Fruit fly (Drosophila melanogaster): ENCODE results near the gene Ctu2.

Ctu2 gene

DNA sequence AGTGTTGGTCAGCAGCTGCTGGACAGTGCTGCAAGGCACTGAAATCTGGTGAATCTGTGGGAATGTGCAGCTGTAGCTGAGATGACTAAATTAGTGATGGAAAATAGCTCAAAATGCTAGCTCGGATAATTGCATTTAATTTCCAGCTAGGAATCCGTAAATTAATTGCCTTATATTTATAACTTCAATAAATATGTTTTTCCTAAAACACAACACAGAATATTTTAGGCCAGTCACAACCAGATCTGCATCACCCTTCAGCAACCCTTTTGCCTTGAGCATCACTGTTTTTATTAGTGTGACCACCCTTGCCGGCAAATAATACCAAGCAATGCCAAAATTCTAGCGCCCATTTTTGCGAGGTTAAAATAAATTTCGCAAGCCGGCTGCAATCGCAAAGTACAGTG lies 48.3 kb downstream of the Ctu2 start, which contains the start of gene Hs2st:
TSS of gene Hs2st (minus strand) at position 17 of the 407 bp plus-strand sequence.
- TF ChIP-seq Mnt (GFP tag; optimal IDR thresholded peaks at IDR 0.05) (peak; percentile 91), CG7101 (tag; optimal IDR thresholded peaks at IDR 0.05) (peak; percentile 92), CG7045 (GFP tag; optimal IDR thresholded peaks at IDR 0.05) (peak; percentile 90), ovo (GFP tag; optimal IDR thresholded peaks at IDR 0.05) (peak; percentile 92), CG1620 (GFP tag; optimal IDR thresholded peaks at IDR 0.05) (peak; percentile 98), pad (GFP tag; optimal IDR thresholded peaks at IDR 0.05) (peak; percentile 88), cnc (optimal IDR thresholded peaks at IDR 0.05) (no peak), CG33017 (tag; optimal IDR thresholded peaks at IDR 0.05) (peak; percentile 85), CG11617 (GFP tag; optimal IDR thresholded peaks at IDR 0.05) (peak; percentile 95), tj (GFP tag; optimal IDR thresholded peaks at IDR 0.05) (peak; percentile 94), cic (GFP tag; optimal IDR thresholded peaks at IDR 0.05) (peak; percentile 79), kay (GFP tag; ENCODE audit: borderline replicate concordance) (no peak), Crg-1 (GFP tag; optimal IDR thresholded peaks at IDR 0.05) (peak; percentile 98), bab1 (GFP tag; optimal IDR thresholded peaks at IDR 0.05) (peak; percentile 91), toe (GFP tag; optimal IDR thresholded peaks at IDR 0.05) (peak; percentile 98), CG12768 (GFP tag; optimal IDR thresholded peaks at IDR 0.05) (peak; percentile 95), Clk (GFP tag; optimal IDR thresholded peaks at IDR 0.05) (peak; percentile 96), Hr96 (GFP tag; optimal IDR thresholded peaks at IDR 0.05) (peak; percentile 96), CG5204 (GFP tag; optimal IDR thresholded peaks at IDR 0.05) (peak; percentile 96), CG14711 (tag; optimal IDR thresholded peaks at IDR 0.05) (peak; percentile 96)

DNA sequence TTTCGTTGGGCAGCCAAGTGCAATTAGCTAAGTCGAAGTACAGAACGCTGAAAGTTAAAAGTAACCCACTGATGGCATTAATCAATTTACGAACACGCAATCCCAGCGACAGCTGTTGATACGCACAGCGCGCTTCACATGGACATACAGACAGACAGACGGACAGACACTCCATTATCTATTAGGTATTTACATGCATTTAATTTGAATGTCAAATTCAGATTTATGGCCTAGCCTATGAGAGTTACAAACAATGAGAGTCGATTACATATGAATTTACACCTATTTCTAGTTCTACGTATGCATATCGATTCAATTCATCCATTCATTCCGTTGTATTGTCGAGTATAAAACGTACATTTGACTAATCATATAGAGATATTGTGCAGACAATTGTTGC lies 50.4 kb downstream of the Ctu2 start, which contains the start of gene CG10237:
TSS of gene CG10237 (minus strand) at position 101 of the 400 bp plus-strand sequence.
- TF ChIP-seq Mnt (GFP tag; optimal IDR thresholded peaks at IDR 0.05) (no peak), CG12768 (GFP tag; optimal IDR thresholded peaks at IDR 0.05) (peak; percentile 60)

DNA sequence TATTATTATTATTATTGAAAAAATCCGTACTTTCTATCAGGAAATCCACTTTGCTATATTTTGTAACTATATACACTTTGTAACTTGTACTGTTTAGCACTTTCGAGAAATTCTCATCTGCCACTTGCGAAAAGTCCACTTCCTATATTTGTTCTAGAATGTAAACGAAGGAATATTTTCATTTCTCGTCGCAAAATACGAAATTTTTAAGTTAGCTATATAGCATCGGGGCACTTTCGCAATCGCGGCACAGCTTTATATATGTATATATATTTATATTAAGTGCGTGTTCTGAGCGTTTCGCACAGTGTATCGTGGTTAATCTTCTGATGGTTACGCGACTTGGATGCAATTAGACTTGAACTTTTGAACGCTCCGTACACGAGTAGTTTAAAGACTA lies 51.3 kb downstream of the Ctu2 start, which contains the start of gene RanGAP:
TSS of gene RanGAP (plus strand) at position 169 of the 400 bp plus-strand sequence.
- TF ChIP-seq cnc (optimal IDR thresholded peaks at IDR 0.05) (no peak), CG12768 (GFP tag; optimal IDR thresholded peaks at IDR 0.05) (no peak), Crg-1 (GFP tag; optimal IDR thresholded peaks at IDR 0.05) (no peak), kay (GFP tag; ENCODE audit: borderline replicate concordance) (peak; percentile 49), CG33017 (tag; optimal IDR thresholded peaks at IDR 0.05) (no peak), CG7045 (GFP tag; optimal IDR thresholded peaks at IDR 0.05) (peak; percentile 10), ovo (GFP tag; optimal IDR thresholded peaks at IDR 0.05) (no peak), cic (GFP tag; optimal IDR thresholded peaks at IDR 0.05) (no peak), pad (GFP tag; optimal IDR thresholded peaks at IDR 0.05) (no peak), Clk (GFP tag; optimal IDR thresholded peaks at IDR 0.05) (no peak), Mnt (GFP tag; optimal IDR thresholded peaks at IDR 0.05) (no peak)

All from whole organism, adult.